Worm (Caenorhabditis elegans) whole organism, dauer: Measurements from ENCODE around the gene rrp-8.

Experiments
- unc-62 ChIP-seq: sonication (generic microtip); optimal IDR thresholded peaks from 2 replicates; lab custom pipeline; 2017; ENCODE audit warnings: missing biosample characterization, missing genetic modification reagents, missing genetic modification characterization

The rrp-8 gene

DNA sequence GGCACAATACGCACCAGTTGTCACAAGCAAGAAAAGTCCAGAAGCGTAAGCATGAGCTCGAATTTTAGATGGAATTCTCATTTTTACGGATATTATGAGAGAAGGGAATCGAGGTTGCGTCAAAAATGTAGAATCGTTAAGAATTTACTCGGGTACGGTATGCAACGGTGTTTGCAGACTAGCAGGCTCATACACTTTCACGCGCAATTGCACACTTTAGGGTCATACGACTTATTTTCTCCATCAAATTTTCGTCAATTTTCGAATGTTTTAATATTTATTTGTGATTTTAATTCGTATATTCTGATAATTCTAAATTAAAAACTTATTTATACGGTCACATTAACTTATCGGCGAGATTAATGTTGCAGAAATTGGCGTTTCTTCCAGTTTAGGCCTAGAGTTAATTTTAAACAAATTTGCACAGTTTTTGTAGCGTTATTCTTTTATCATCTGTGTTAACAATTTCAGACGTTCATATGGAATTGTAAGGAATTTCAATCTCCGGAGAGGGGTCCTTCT lies 2.9 kb upstream of the rrp-8 start, which contains the start of the genes T07A9.15 and nog-1:
Gene T07A9.15 (minus strand): TSS at position 138 of the 522 bp plus-strand sequence.
Gene nog-1 (plus strand): TSS at position 472 of the 522 bp plus-strand sequence.
- no peak for TF ChIP-seq unc-62 (GFP tag; lab: Kevin White, UChicago)

ce11 chrIV:401395-401794 lies 5.0 kb downstream of the rrp-8 start, which contains the start of gene gpa-4:
TSS of gene gpa-4 (plus strand) at chrIV:401695.
- TF ChIP-seq unc-62 (GFP tag; lab: Kevin White, UChicago), result no peak

DNA sequence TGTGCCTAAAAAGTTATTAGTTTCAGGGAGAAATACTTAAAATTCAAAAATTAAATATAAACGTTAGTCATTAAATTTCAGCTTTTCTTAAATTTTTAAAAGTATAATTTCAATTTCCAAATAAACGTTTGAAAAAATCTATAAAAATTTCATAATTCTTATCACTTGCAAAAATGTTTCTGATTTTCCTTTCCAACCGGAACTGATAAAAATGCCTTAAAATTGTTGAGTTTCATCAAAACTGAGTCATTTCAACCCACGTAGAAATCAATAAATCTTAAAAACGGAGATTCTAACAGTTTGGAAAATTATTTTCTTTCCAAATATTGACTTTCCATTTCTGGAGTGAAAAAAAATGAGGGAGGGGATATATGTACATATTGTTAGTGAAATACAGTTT lies 12.5 kb downstream of the rrp-8 start:
- TF ChIP-seq unc-62 (GFP tag; lab: Kevin White, UChicago), result no peak

DNA sequence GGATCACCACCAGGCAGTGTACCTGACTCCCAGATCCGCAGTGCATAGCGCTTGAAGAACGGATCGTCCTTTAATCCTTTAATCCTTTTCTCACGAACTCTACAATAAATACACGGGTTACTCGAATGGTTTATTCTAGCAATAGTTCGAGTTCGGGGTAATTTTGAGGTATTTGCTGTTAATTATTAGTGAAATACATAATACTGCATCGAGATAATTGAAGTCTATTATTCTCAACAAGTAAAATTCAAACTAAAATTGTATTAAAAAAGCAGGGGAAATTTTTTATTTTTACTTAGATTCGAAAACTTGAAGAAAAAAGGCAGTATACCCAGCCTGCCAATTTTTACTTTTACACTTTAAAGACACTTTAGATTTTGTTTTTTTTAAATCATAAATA lies 13.6 kb downstream of the rrp-8 start, which contains the start of gene kgb-1:
Gene kgb-1 (minus strand): TSS at position 101 of the 400 bp plus-strand sequence.
- TF ChIP-seq unc-62 (GFP tag; lab: Kevin White, UChicago), result no peak

ce11 chrIV:410420-410891 lies 14.1 kb downstream of the rrp-8 start, which contains the start of gene T07A9.12:
TSS of gene T07A9.12 (plus strand) at chrIV:410867.
- no peak for TF ChIP-seq unc-62 (GFP tag; lab: Kevin White, UChicago)

DNA sequence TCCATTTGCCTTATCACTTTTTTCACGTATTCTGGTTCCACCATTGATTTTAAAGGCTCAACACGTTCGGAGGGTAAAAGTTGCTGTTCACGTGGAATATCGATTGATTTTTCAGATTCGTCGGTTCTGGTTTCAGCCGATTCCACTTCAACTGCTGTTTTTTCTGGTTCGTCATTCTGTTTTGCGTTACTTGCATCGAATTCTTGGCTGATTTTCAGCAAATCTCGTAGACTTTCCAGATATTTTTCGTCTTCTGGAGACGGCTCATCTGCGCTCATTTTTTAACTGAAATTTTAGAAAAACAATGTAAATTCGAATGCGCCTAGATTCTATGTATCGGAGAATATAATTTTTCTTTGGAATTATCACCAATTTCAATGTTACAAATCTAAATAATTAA lies 23.3 kb downstream of the rrp-8 start, which contains the start of gene eri-1:
Gene eri-1 (minus strand): TSS at position 285 of the 400 bp plus-strand sequence.
- TF ChIP-seq unc-62 (GFP tag; lab: Kevin White, UChicago), result no peak

DNA sequence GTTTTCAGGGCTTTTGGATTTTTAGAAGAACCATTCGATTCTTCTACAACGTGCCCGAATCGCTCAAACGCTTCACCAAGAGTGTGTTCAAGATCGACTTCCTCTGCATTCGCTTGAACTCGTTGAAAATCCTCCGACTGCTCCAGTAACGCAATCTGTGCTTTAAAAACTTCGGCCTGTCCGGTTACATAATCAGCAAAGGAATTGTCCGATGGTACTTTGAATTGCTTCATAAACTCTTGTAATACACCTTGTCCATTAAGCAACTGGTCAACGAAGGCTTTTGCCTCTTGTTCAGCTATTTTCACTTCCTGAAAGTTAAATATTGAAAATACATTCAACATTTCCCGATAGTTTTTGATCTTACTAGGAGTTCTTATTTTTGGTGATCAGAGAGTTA lies 24.3 kb downstream of the rrp-8 start:
- no peak for TF ChIP-seq unc-62 (GFP tag; lab: Kevin White, UChicago)

- TF ChIP-seq unc-62 (GFP tag; lab: Kevin White, UChicago), result no peak
These were observed 25.8 kb downstream of the rrp-8 start for ce11 chrIV:422112-422511.

DNA sequence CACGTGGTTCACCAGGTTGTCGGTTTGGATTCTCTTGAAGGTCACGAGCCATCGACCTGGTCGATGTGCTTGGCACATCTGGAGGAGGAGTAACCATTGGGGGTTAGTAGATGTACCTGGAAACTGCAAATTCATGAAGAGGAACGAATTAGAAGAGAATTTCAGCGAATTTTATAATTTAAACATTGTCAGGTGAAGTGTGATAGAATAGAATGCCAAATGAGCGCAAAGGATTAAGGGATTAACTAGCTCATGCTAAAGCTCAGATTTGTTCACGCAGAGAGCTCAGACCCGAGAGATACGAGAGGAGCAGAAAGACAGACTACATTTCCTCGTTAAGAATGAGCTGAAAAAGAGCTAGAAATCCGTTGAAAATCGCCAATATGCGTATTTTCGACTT lies 28.7 kb downstream of the rrp-8 start, which contains the start of gene daf-18:
Gene daf-18 (minus strand): TSS at position 126 of the 400 bp plus-strand sequence.
- TF ChIP-seq unc-62 (GFP tag; lab: Kevin White, UChicago), result no peak

DNA sequence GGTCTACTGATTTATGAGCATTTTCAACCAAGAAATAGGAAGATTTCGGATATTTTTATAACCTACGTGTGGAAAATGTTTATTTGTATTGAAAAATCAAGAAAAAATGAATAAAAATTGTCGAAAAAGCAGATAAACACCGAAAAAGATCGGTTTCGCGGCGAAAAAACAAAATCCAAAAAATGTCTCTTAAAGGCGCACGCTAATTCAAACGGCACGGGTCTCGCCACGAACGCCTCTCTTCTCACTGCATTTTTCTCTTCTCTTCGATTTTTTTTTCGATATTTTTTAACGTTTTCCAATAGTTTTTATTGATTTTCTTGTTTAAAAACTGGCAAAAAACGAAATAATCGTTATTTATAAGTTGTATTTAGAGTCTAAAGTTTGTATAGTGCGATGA lies 29.2 kb downstream of the rrp-8 start:
- no peak for TF ChIP-seq unc-62 (GFP tag; lab: Kevin White, UChicago)

ce11 chrIV:425995-426394 lies 29.6 kb downstream of the rrp-8 start, which contains the start of gene garr-1:
TSS of gene garr-1 (plus strand) at chrIV:426168.
- TF ChIP-seq unc-62 (GFP tag; lab: Kevin White, UChicago), result no peak

ce11 chrIV:426597-426996 lies 30.3 kb downstream of the rrp-8 start:
- no peak for TF ChIP-seq unc-62 (GFP tag; lab: Kevin White, UChicago)

- no peak for TF ChIP-seq unc-62 (GFP tag; lab: Kevin White, UChicago)
These were observed 31.0 kb downstream of the rrp-8 start for ce11 chrIV:427100-427908.

ce11 chrIV:428869-429268 lies 32.5 kb downstream of the rrp-8 start, which contains the start of gene Y66H1A.5:
TSS of gene Y66H1A.5 (minus strand) at chrIV:429133.
- no peak for TF ChIP-seq unc-62 (GFP tag; lab: Kevin White, UChicago)

DNA sequence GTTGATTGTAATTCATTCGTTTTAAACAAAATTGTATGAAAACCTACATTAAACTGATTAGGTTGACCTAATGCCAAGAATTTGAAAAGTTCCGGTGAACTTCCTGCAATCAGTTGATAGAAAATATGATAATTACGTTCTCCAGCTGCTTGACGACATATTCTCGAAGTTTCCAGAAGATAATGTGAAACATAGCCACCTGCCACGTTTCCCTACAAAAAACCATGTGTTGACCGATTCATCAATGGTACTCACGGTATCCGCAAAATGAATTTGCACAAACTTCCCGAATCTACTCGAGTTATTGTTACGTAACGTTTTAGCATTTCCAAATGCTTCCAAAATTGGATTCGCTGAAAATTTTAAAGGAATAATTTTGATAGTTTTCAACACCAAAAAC lies 42.0 kb downstream of the rrp-8 start:
- no peak for TF ChIP-seq unc-62 (GFP tag; lab: Kevin White, UChicago)

ce11 chrIV:440509-440908 lies 44.2 kb downstream of the rrp-8 start, which contains the start of gene hum-8:
TSS of gene hum-8 (minus strand) at chrIV:440554.
- TF ChIP-seq unc-62 (GFP tag; lab: Kevin White, UChicago), result no peak
